Worm (Caenorhabditis elegans) whole organism, midembryonic: ENCODE measurements around the gene gst-9.
"Not testable (repeated sequence)": the region's sequence is repeated elsewhere in the genome, so short reads cannot be mapped to it uniquely, and the experiment has no call there.

Experiments
- T22C8.4 ChIP-seq: fragments of 200-800 bp; sonication (Bioruptor generic); IDR thresholded peaks from 2 replicates; pipeline ENCODE4 v1.3.6; 2022; ENCODE audit warnings: missing genetic modification characterization, missing compliant biosample characterization
- cog-1 ChIP-seq: sonication (generic microtip); optimal IDR thresholded peaks from 2 replicates; lab custom pipeline; 2016; ENCODE audit warnings: missing genetic modification characterization, missing compliant biosample characterization
- flt-1 ChIP-seq: fragments of 200-800 bp; sonication (Bioruptor generic); IDR thresholded peaks from 2 replicates; pipeline ENCODE4 v1.3.6; 2022; ENCODE audit warnings: missing genetic modification characterization, missing compliant biosample characterization
- ref-1 ChIP-seq: fragments of 200-800 bp; sonication (Bioruptor generic); conservative IDR thresholded peaks from 2 replicates; pipeline ENCODE4 v1.3.6; 2022; ENCODE audit warnings: missing genetic modification reagents, missing genetic modification characterization, missing compliant biosample characterization
- tab-1 ChIP-seq: fragments of 200-800 bp; sonication (Bioruptor generic); IDR thresholded peaks from 2 replicates; pipeline ENCODE4 v1.3.6; 2022; ENCODE audit warnings: missing genetic modification characterization, missing compliant biosample characterization
- ztf-23 ChIP-seq: fragments of 200-800 bp; sonication (Bioruptor generic); IDR thresholded peaks from 2 replicates; pipeline ENCODE4 v1.3.6; 2022; ENCODE audit warnings: missing genetic modification reagents, missing genetic modification characterization, missing compliant biosample characterization
- ztf-29 ChIP-seq: fragments of 200-800 bp; sonication (Bioruptor generic); IDR thresholded peaks from 2 replicates; pipeline ENCODE4 v1.3.6; 2022; ENCODE audit warnings: missing genetic modification reagents, missing genetic modification characterization, missing compliant biosample characterization

DNA sequence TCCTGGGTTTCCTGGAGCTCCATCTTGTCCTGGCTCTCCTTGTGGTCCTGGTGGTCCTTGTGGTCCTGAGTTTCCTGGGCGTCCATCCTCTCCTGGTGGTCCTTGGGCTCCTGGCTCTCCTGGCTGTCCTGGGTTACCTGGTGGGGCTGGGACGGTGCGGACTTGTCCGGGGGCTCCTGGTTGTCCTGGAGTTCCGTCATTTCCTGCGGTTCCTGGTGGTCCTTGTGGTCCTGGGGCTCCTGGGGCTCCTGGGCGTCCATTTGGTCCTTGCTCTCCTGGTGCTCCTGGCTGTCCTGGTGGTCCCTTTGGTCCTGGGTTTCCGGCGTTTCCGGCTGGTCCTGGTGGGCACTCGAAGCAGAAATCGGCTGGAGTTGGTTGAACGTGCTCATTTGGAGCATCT lies 19.0 kb upstream of the gst-9 start:
- TF ChIP-seq tab-1 (GFP tag; lab: Robert Waterston, UW), result 0 out of 2 replicates have a peak, but pooled peaks have one; percentile 60
- 0 out of 2 replicates have a peak, but pooled peaks have one; percentile 9 for TF ChIP-seq ref-1 (GFP tag; lab: Robert Waterston, UW)
- not testable (repeated sequence) for TF ChIP-seq flt-1 (GFP tag; lab: Robert Waterston, UW); T22C8.4 (GFP tag; lab: Robert Waterston, UW); ztf-29 (GFP tag; lab: Robert Waterston, UW); ztf-23 (GFP tag; lab: Robert Waterston, UW); cog-1 (tag; lab: Kevin White, UChicago)
